Fruit fly (Drosophila melanogaster) whole organism, adult: Measurements from ENCODE around the gene Unc-115b.

Experiments
- CG14711 ChIP-seq: fragments of 200-800 bp; sonication (Bioruptor generic); optimal IDR thresholded peaks from 2 replicates; lab custom pipeline; 2018; ENCODE audit warnings: missing biosample characterization, mild to moderate bottlenecking, missing genetic modification characterization, moderate library complexity
- Clk ChIP-seq: fragments of 200-800 bp; sonication (Bioruptor generic); optimal IDR thresholded peaks from 2 replicates; lab custom pipeline; 2017; ENCODE audit warnings: missing biosample characterization, missing genetic modification characterization
- Crg-1 ChIP-seq: fragments of 200-800 bp; sonication (Bioruptor generic); optimal IDR thresholded peaks from 2 replicates; lab custom pipeline; 2016; ENCODE audit warnings: missing biosample characterization, missing genetic modification characterization
- Hr96 ChIP-seq: fragments of 200-800 bp; sonication (Bioruptor generic); optimal IDR thresholded peaks from 2 replicates; lab custom pipeline; 2016; ENCODE audit warnings: missing biosample characterization, missing genetic modification characterization
- cnc ChIP-seq, 2 experiments: fragments of >200 bp; optimal IDR thresholded peaks; 2 replicates each; lab custom pipeline; 2017
- kay ChIP-seq: fragments of 200-800 bp; sonication (Bioruptor generic); peaks from one replicate; lab custom pipeline; 2016; ENCODE audit warnings: missing biosample characterization, missing genetic modification characterization, borderline replicate concordance
- ovo ChIP-seq: fragments of 200-800 bp; sonication (Bioruptor generic); optimal IDR thresholded peaks from 2 replicates; lab custom pipeline; 2016; ENCODE audit warnings: missing biosample characterization, missing genetic modification characterization
- pad ChIP-seq: fragments of 200-800 bp; sonication (Bioruptor generic); optimal IDR thresholded peaks from 3 replicates; lab custom pipeline; 2017; ENCODE audit warnings: missing biosample characterization, missing genetic modification characterization, mild to moderate bottlenecking, moderate library complexity, missing genetic modification reagents
- toe ChIP-seq: fragments of 200-800 bp; sonication (Bioruptor generic); optimal IDR thresholded peaks from 2 replicates; lab custom pipeline; 2016; ENCODE audit warnings: missing biosample characterization, missing genetic modification characterization

dm6 chr3R:9674196-9674693, 18.3 kb downstream of the Unc-115b start, which contains the start of gene Dhc1:
- TF ChIP-seq Hr96 (GFP tag; lab: Kevin White, UChicago) (no peak), ovo (no peak), cnc (optimal IDR thresholded peaks at IDR 0.05; lab: Kevin White, UChicago) (no peak), Crg-1 (GFP tag; lab: Kevin White, UChicago) (no peak), toe (no peak), kay (GFP tag; lab: Kevin White, UChicago) (no peak), CG14711 (tag; lab: Kevin White, UChicago) (no peak), Clk (GFP tag; lab: Kevin White, UChicago) (no peak), pad (GFP tag; lab: Kevin White, UChicago) (no peak)
